Worm (Caenorhabditis elegans) whole organism, L1 larva: ENCODE results near the gene F28C6.9.

Experiments used
- C16A3.4 ChIP-seq: fragments of 150-350 bp; optimal IDR thresholded peaks from 2 replicates; lab custom pipeline; 2014; ENCODE audit warnings: missing biosample characterization, missing genetic modification characterization
- C34B4.2 ChIP-seq: sonication (generic microtip); optimal IDR thresholded peaks from 2 replicates; lab custom pipeline; 2017; ENCODE audit warnings: mild to moderate bottlenecking, missing genetic modification characterization, missing compliant biosample characterization
- F16B12.6 ChIP-seq: fragments of 150-350 bp; optimal IDR thresholded peaks from 2 replicates; lab custom pipeline; 2014; ENCODE audit warnings: missing biosample characterization, missing genetic modification characterization
- Y116A8C.19 ChIP-seq: sonication (generic microtip); optimal IDR thresholded peaks from 2 replicates; lab custom pipeline; 2016; ENCODE audit warnings: missing compliant biosample characterization, missing genetic modification characterization, borderline replicate concordance
- aha-1 ChIP-seq: fragments of 150-350 bp; optimal IDR thresholded peaks from 2 replicates; lab custom pipeline; 2014; ENCODE audit warnings: missing biosample characterization, missing genetic modification characterization
- alr-1 ChIP-seq: fragments of 200-800 bp; sonication (Bioruptor generic); optimal IDR thresholded peaks from 2 replicates; lab custom pipeline; 2018; ENCODE audit warnings: borderline replicate concordance, mild to moderate bottlenecking, missing genetic modification characterization, missing compliant biosample characterization
- blmp-1 ChIP-seq: fragments of 150-350 bp; optimal IDR thresholded peaks from 2 replicates; lab custom pipeline; 2014; ENCODE audit warnings: missing biosample characterization, missing genetic modification characterization
- ceh-63 ChIP-seq: fragments of 200-800 bp; sonication (Bioruptor generic); optimal IDR thresholded peaks from 2 replicates; lab custom pipeline; 2018; ENCODE audit warnings: mild to moderate bottlenecking, missing genetic modification characterization, missing compliant biosample characterization
- ceh-8 ChIP-seq: fragments of 200-800 bp; sonication (Bioruptor generic); optimal IDR thresholded peaks from 2 replicates; lab custom pipeline; 2018; ENCODE audit warnings: mild to moderate bottlenecking, missing genetic modification characterization, moderate library complexity, missing compliant biosample characterization
- ces-1 ChIP-seq: fragments of 150-350 bp; optimal IDR thresholded peaks from 2 replicates; lab custom pipeline; 2014; ENCODE audit warnings: missing biosample characterization, missing genetic modification reagents, missing genetic modification characterization
- dsc-1 ChIP-seq: sonication (generic microtip); optimal IDR thresholded peaks from 2 replicates; lab custom pipeline; 2016; ENCODE audit warnings: mild to moderate bottlenecking, missing genetic modification characterization, missing compliant biosample characterization
- efl-1 ChIP-seq, 4 experiments: fragments of 150-350 bp; optimal IDR thresholded peaks in 3 of 4; peaks in 1 of 4; 1 replicate in 1 of 4; 2 replicates in 3 of 4; lab custom pipeline; 2014; ENCODE audit warnings: missing biosample characterization in 2 of 4, missing genetic modification characterization in 2 of 4, missing genetic modification reagents in 2 of 4
- egl-13 ChIP-seq: sonication (generic microtip); optimal IDR thresholded peaks from 2 replicates; lab custom pipeline; 2016; ENCODE audit warnings: missing genotype, missing genetic modification reagents, missing genetic modification characterization, missing compliant biosample characterization
- egl-27 ChIP-seq, 2 experiments: fragments of 150-350 bp in 1 of 2; sonication (generic microtip); optimal IDR thresholded peaks; 3 replicates each; lab custom pipeline; 2017 to 2018; ENCODE audit warnings: missing biosample characterization in 2 of 2, missing genetic modification characterization in 2 of 2, missing genetic modification reagents in 2 of 2
- elt-3 ChIP-seq, 6 experiments: fragments of 150-350 bp in 1 of 6; sonication (generic microtip); optimal IDR thresholded peaks; 2 replicates each; lab custom pipeline; 2017 to 2018; ENCODE audit warnings: missing biosample characterization in 6 of 6, missing genetic modification characterization in 6 of 6, inconsistent platforms in 1 of 6
- fkh-10 ChIP-seq: sonication (generic microtip); optimal IDR thresholded peaks from 2 replicates; lab custom pipeline; 2017; ENCODE audit warnings: missing biosample characterization, missing genetic modification reagents, missing genetic modification characterization
- fkh-4 ChIP-seq: sonication (generic microtip); optimal IDR thresholded peaks from 2 replicates; lab custom pipeline; 2016; ENCODE audit warnings: missing compliant biosample characterization, missing genetic modification characterization, borderline replicate concordance
- fkh-8 ChIP-seq: sonication (generic microtip); optimal IDR thresholded peaks from 2 replicates; lab custom pipeline; 2016; ENCODE audit warnings: mild to moderate bottlenecking, missing genetic modification characterization, missing compliant biosample characterization
- hlh-4 ChIP-seq: sonication (generic microtip); optimal IDR thresholded peaks from 2 replicates; lab custom pipeline; 2016; ENCODE audit warnings: mild to moderate bottlenecking, missing genetic modification characterization, missing compliant biosample characterization
- irx-1 ChIP-seq: sonication (generic microtip); optimal IDR thresholded peaks from 2 replicates; lab custom pipeline; 2016; ENCODE audit warnings: missing genetic modification characterization, missing compliant biosample characterization
- jun-1 ChIP-seq: fragments of 150-350 bp; optimal IDR thresholded peaks from 2 replicates; lab custom pipeline; 2014; ENCODE audit warnings: missing biosample characterization, missing genetic modification reagents, missing genetic modification characterization
- lin-14 ChIP-seq: fragments of 200-800 bp; sonication (Bioruptor generic); optimal IDR thresholded peaks from 2 replicates; lab custom pipeline; 2018; ENCODE audit warnings: mild to moderate bottlenecking, missing genetic modification characterization, moderate library complexity, missing compliant biosample characterization
- lin-15B ChIP-seq: fragments of 150-350 bp; sonication (generic microtip); optimal IDR thresholded peaks from 3 replicates; lab custom pipeline; 2014; ENCODE audit warnings: missing biosample characterization, missing genetic modification characterization
- lsy-2 ChIP-seq, 2 experiments: fragments of 150-350 bp; optimal IDR thresholded peaks; 2 replicates each; lab custom pipeline; 2014; ENCODE audit warnings: missing biosample characterization in 2 of 2, missing genetic modification characterization in 2 of 2
- mab-9 ChIP-seq: fragments of 200-800 bp; sonication (Bioruptor generic); IDR thresholded peaks from 2 replicates; pipeline ENCODE4 v1.3.6; 2022; ENCODE audit warnings: missing genetic modification reagents, missing genetic modification characterization, missing compliant biosample characterization
- mdl-1 ChIP-seq, 2 experiments: fragments of 150-350 bp; optimal IDR thresholded peaks; 2 replicates each; lab custom pipeline; 2014 to 2017; ENCODE audit warnings: missing biosample characterization in 2 of 2, missing genetic modification characterization in 2 of 2, inconsistent platforms in 1 of 2
- mep-1 ChIP-seq: fragments of 150-350 bp; optimal IDR thresholded peaks from 2 replicates; lab custom pipeline; 2014; ENCODE audit warnings: missing biosample characterization, missing genetic modification characterization
- nhr-11 ChIP-seq: fragments of 150-350 bp; optimal IDR thresholded peaks from 2 replicates; lab custom pipeline; 2014; ENCODE audit warnings: missing biosample characterization, missing genetic modification characterization
- nhr-12 ChIP-seq: sonication (generic microtip); optimal IDR thresholded peaks from 2 replicates; lab custom pipeline; 2017; ENCODE audit warnings: missing biosample characterization, missing genetic modification characterization
- nhr-20 ChIP-seq: sonication (generic microtip); optimal IDR thresholded peaks from 2 replicates; lab custom pipeline; 2016; ENCODE audit warnings: mild to moderate bottlenecking, missing genetic modification characterization, missing compliant biosample characterization
- nhr-28 ChIP-seq: fragments of 150-350 bp; optimal IDR thresholded peaks from 2 replicates; lab custom pipeline; 2014; ENCODE audit warnings: missing biosample characterization, missing genetic modification characterization
- nhr-47 ChIP-seq: sonication (generic microtip); optimal IDR thresholded peaks from 2 replicates; lab custom pipeline; 2016; ENCODE audit warnings: mild to moderate bottlenecking, missing genetic modification characterization, moderate library complexity, missing compliant biosample characterization
- nhr-71 ChIP-seq: sonication (generic microtip); optimal IDR thresholded peaks from 2 replicates; lab custom pipeline; 2016; ENCODE audit warnings: mild to moderate bottlenecking, missing genetic modification characterization, moderate library complexity, missing compliant biosample characterization
- nhr-84 ChIP-seq: sonication (generic microtip); optimal IDR thresholded peaks from 2 replicates; lab custom pipeline; 2017; ENCODE audit warnings: missing biosample characterization, missing genetic modification characterization
- nhr-85 ChIP-seq: sonication (generic microtip); peaks from one replicate; lab custom pipeline; 2016; ENCODE audit warnings: missing genetic modification characterization, inconsistent platforms, missing compliant biosample characterization
- pag-3 ChIP-seq: sonication (generic microtip); optimal IDR thresholded peaks from 2 replicates; lab custom pipeline; 2017; ENCODE audit warnings: missing genetic modification characterization, mild to moderate bottlenecking, missing compliant biosample characterization, antibody characterized with exemption, borderline replicate concordance; ENCODE audit not compliant: insufficient read depth
- pax-3 ChIP-seq: fragments of 200-800 bp; sonication (Bioruptor generic); optimal IDR thresholded peaks from 2 replicates; lab custom pipeline; 2018; ENCODE audit warnings: mild to moderate bottlenecking, missing genetic modification characterization, moderate library complexity, missing compliant biosample characterization
- rnt-1 ChIP-seq: sonication (generic microtip); optimal IDR thresholded peaks from 2 replicates; lab custom pipeline; 2016; ENCODE audit warnings: mild to moderate bottlenecking, missing genetic modification characterization, moderate library complexity, missing compliant biosample characterization
- skn-1 ChIP-seq: fragments of 150-350 bp; optimal IDR thresholded peaks from 2 replicates; lab custom pipeline; 2014; ENCODE audit warnings: missing biosample characterization, missing genetic modification characterization
- snu-23 ChIP-seq: sonication (generic microtip); optimal IDR thresholded peaks from 2 replicates; lab custom pipeline; 2016; ENCODE audit warnings: missing genetic modification characterization, missing compliant biosample characterization
- swsn-7 ChIP-seq: sonication (generic microtip); optimal IDR thresholded peaks from 2 replicates; lab custom pipeline; 2016; ENCODE audit warnings: missing genetic modification characterization, missing compliant biosample characterization
- tlp-1 ChIP-seq: fragments of 150-350 bp; optimal IDR thresholded peaks from 2 replicates; lab custom pipeline; 2014; ENCODE audit warnings: missing biosample characterization, missing genetic modification characterization
- unc-130 ChIP-seq: fragments of 150-350 bp; optimal IDR thresholded peaks from 2 replicates; lab custom pipeline; 2017; ENCODE audit warnings: missing biosample characterization, missing genetic modification characterization, inconsistent platforms
- unc-30 ChIP-seq: sonication (generic microtip); optimal IDR thresholded peaks from 2 replicates; lab custom pipeline; 2017; ENCODE audit warnings: missing biosample characterization, missing genetic modification characterization
- unc-62 ChIP-seq: fragments of 150-350 bp; optimal IDR thresholded peaks from 2 replicates; lab custom pipeline; 2014; ENCODE audit warnings: missing biosample characterization, missing genetic modification reagents, missing genetic modification characterization
- unc-86 ChIP-seq: sonication (generic microtip); optimal IDR thresholded peaks from 2 replicates; lab custom pipeline; 2016; ENCODE audit warnings: missing genetic modification characterization, missing compliant biosample characterization
- vab-15 ChIP-seq: sonication (generic microtip); optimal IDR thresholded peaks from 2 replicates; lab custom pipeline; 2017; ENCODE audit warnings: missing genotype, mild to moderate bottlenecking, missing genetic modification characterization, missing compliant biosample characterization
- zag-1 ChIP-seq: fragments of 150-350 bp; optimal IDR thresholded peaks from 2 replicates; lab custom pipeline; 2014; ENCODE audit warnings: missing biosample characterization, missing genetic modification characterization
- zip-4 ChIP-seq: fragments of 200-800 bp; sonication (Bioruptor generic); optimal IDR thresholded peaks from 2 replicates; lab custom pipeline; 2018; ENCODE audit warnings: mild to moderate bottlenecking, missing genetic modification characterization, moderate library complexity, missing compliant biosample characterization
- ztf-11 ChIP-seq, 2 experiments: sonication (generic microtip); optimal IDR thresholded peaks; 2 replicates each; lab custom pipeline; 2016 to 2017; ENCODE audit warnings: missing genetic modification characterization in 2 of 2, missing biosample characterization in 1 of 2, missing compliant biosample characterization in 1 of 2
- ztf-4 ChIP-seq: fragments of 150-350 bp; optimal IDR thresholded peaks from 2 replicates; lab custom pipeline; 2014; ENCODE audit warnings: missing biosample characterization, missing genetic modification characterization

The F28C6.9 gene

DNA sequence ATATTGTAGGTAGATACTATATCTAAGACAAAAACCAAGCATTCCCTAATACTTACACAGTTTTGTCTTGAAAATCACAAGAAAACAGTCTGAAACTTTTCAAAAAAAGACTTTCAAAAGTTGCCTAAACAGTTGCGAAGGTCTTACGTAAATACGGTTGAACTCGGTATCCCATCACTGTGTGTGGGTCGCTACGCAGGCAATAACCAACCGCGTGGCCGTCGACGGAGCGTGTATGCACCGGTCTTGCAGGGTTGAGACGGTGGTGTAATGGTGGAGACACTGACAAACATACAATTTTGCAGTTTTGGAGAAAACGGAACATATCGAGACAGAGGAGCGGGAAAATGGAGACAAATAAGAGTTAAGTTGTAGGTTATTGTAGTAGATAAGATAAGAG is 48.8 kb downstream of the F28C6.9 start, which contains the start of gene iff-2 (continued):
- TF ChIP-seq mep-1 (tag; lab: Kevin White, UChicago) (peak; percentile 99), dsc-1 (tag; lab: Kevin White, UChicago) (peak; percentile 99), aha-1 (peak; percentile 98), lsy-2 (tag; optimal IDR thresholded peaks at IDR 0.05; lab: Kevin White, UChicago) (peak; percentile 98), hlh-4 (tag; lab: Kevin White, UChicago) (no peak), nhr-12 (tag; lab: Kevin White, UChicago) (no peak), fkh-8 (peak; percentile 100), nhr-20 (tag; lab: Kevin White, UChicago) (peak; percentile 100), ztf-11 (tag; optimal IDR thresholded peaks at IDR 0.05; lab: Kevin White, UChicago) (peak in 1 of 2 experiments; percentile 96), mdl-1 (tag; optimal IDR thresholded peaks at IDR 0.05; lab: Kevin White, UChicago) (peak; percentile 90 to 100), nhr-11 (tag; lab: Kevin White, UChicago) (peak; percentile 93), unc-30 (tag; lab: Kevin White, UChicago) (no peak), fkh-4 (tag; lab: Kevin White, UChicago) (peak; percentile 71), pag-3 (tag; lab: Kevin White, UChicago) (peak; percentile 69), efl-1 (optimal IDR thresholded peaks at IDR 0.05; lab: Kevin White, UChicago) (peak; percentile 98), efl-1 (GFP tag; optimal IDR thresholded peaks at IDR 0.05 in 1 of 2; lab: Kevin White, UChicago) (peak; percentile 91 to 100), skn-1 (tag; lab: Kevin White, UChicago) (peak; percentile 98), ceh-8 (GFP tag; lab: Kevin White, UChicago) (peak; percentile 95), tlp-1 (tag; lab: Kevin White, UChicago) (no peak), nhr-84 (tag; lab: Kevin White, UChicago) (no peak), irx-1 (tag; lab: Kevin White, UChicago) (peak; percentile 96), alr-1 (tag; lab: Kevin White, UChicago) (no peak), blmp-1 (peak; percentile 97), nhr-28 (tag; lab: Kevin White, UChicago) (no peak), unc-130 (tag; lab: Kevin White, UChicago) (peak; percentile 99), nhr-71 (tag; lab: Kevin White, UChicago) (peak; percentile 100), vab-15 (peak; percentile 99), Y116A8C.19 (tag; lab: Kevin White, UChicago) (no peak), zag-1 (peak; percentile 69), pax-3 (tag; lab: Kevin White, UChicago) (peak; percentile 98), lin-14 (GFP tag; lab: Kevin White, UChicago) (peak; percentile 100), zip-4 (GFP tag; lab: Kevin White, UChicago) (peak; percentile 91)

DNA sequence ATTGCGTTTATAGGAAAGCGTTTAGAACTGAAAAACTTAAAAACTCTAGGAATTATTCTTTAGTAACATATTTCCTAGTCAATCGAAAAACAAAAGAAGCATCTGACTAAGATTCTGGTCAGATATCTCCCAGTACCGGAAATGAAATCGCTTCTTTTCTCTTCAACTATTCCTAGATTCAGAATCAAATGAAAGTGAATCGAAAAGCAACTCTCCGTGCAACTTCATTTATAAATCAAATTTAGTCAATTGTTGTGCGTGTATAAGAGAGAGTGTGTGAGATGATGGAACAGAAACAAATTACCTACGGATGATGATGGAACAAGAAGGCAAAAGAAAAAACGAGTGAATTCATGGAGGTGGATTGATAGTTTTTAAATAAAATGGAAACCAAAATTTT is 50.8 kb downstream of the F28C6.9 start:
- TF ChIP-seq unc-86 (no peak), nhr-47 (peak; percentile 18), irx-1 (tag; lab: Kevin White, UChicago) (no peak), unc-130 (tag; lab: Kevin White, UChicago) (no peak), fkh-10 (GFP tag; lab: Kevin White, UChicago) (peak; percentile 98), nhr-71 (tag; lab: Kevin White, UChicago) (peak; percentile 9), lin-14 (GFP tag; lab: Kevin White, UChicago) (peak; percentile 46), skn-1 (tag; lab: Kevin White, UChicago) (no peak), rnt-1 (tag; lab: Kevin White, UChicago) (no peak), elt-3 (tag; optimal IDR thresholded peaks at IDR 0.05; lab: Kevin White, UChicago) (no peak), ztf-4 (no peak), unc-62 (GFP tag; lab: Kevin White, UChicago) (no peak), snu-23 (GFP tag; lab: Kevin White, UChicago) (peak; percentile 13), F16B12.6 (tag; lab: Kevin White, UChicago) (no peak), ces-1 (GFP tag; lab: Kevin White, UChicago) (peak; percentile 43), jun-1 (tag; lab: Kevin White, UChicago) (no peak), lin-15B (tag; lab: Kevin White, UChicago) (no peak), C16A3.4 (tag; lab: Kevin White, UChicago) (no peak), C34B4.2 (no peak), egl-13 (tag; lab: Kevin White, UChicago) (no peak), ceh-63 (GFP tag; lab: Kevin White, UChicago) (no peak), mab-9 (GFP tag; lab: Robert Waterston, UW) (no peak), egl-27 (tag; optimal IDR thresholded peaks at IDR 0.05; lab: Kevin White, UChicago) (no peak), swsn-7 (tag; lab: Kevin White, UChicago) (peak; percentile 12), dsc-1 (tag; lab: Kevin White, UChicago) (peak; percentile 6), nhr-85 (tag; lab: Kevin White, UChicago) (no peak), pag-3 (tag; lab: Kevin White, UChicago) (no peak)
- TF ChIP-seq, all 84 proteins: peak for 8
